Worm (Caenorhabditis elegans) whole organism, late embryonic: Measurements from ENCODE around the gene C15B12.8.

Experiments
- C08G9.2 ChIP-seq: sonication (generic microtip); optimal IDR thresholded peaks from 2 replicates; lab custom pipeline; 2016; ENCODE audit warnings: mild to moderate bottlenecking, missing genetic modification characterization, moderate library complexity, missing compliant biosample characterization
- C38D4.7 ChIP-seq: fragments of 200-800 bp; sonication (Bioruptor generic); optimal IDR thresholded peaks from 2 replicates; lab custom pipeline; 2018; ENCODE audit warnings: mild to moderate bottlenecking, missing genetic modification characterization, moderate library complexity, missing compliant biosample characterization
- F13H6.1 ChIP-seq: sonication (generic microtip); optimal IDR thresholded peaks from 2 replicates; lab custom pipeline; 2016; ENCODE audit warnings: missing genetic modification characterization, missing compliant biosample characterization
- K02D7.2 ChIP-seq: sonication (generic microtip); optimal IDR thresholded peaks from 2 replicates; lab custom pipeline; 2017; ENCODE audit warnings: mild to moderate bottlenecking, missing genetic modification characterization, missing compliant biosample characterization
- K09A11.1 ChIP-seq: sonication (generic microtip); optimal IDR thresholded peaks from 2 replicates; lab custom pipeline; 2017; ENCODE audit warnings: antibody characterized with exemption, mild to moderate bottlenecking, missing genetic modification characterization, missing compliant biosample characterization; ENCODE audit not compliant: insufficient read depth
- T23F11.4 ChIP-seq: fragments of 200-800 bp; sonication (Bioruptor generic); optimal IDR thresholded peaks from 2 replicates; lab custom pipeline; 2018; ENCODE audit warnings: mild to moderate bottlenecking, missing genetic modification characterization, missing compliant biosample characterization
- ahr-1 ChIP-seq: sonication (generic microtip); optimal IDR thresholded peaks from 2 replicates; lab custom pipeline; 2016; ENCODE audit warnings: missing genetic modification characterization, missing compliant biosample characterization
- ceh-14 ChIP-seq: sonication (generic microtip); optimal IDR thresholded peaks from 2 replicates; lab custom pipeline; 2016; ENCODE audit warnings: missing genotype, missing genetic modification characterization, missing compliant biosample characterization
- ceh-18 ChIP-seq: sonication (generic microtip); optimal IDR thresholded peaks from 2 replicates; lab custom pipeline; 2016; ENCODE audit warnings: missing genetic modification characterization, missing compliant biosample characterization
- ceh-2 ChIP-seq: sonication (generic microtip); optimal IDR thresholded peaks from 2 replicates; lab custom pipeline; 2016; ENCODE audit warnings: missing genotype, missing genetic modification characterization, missing compliant biosample characterization
- ceh-22 ChIP-seq: sonication (generic microtip); optimal IDR thresholded peaks from 2 replicates; lab custom pipeline; 2017; ENCODE audit warnings: missing biosample characterization, missing genetic modification characterization
- ceh-45 ChIP-seq: fragments of 200-800 bp; sonication (Bioruptor generic); IDR thresholded peaks from 2 replicates; pipeline ENCODE4 v1.3.6; 2022; ENCODE audit warnings: missing genetic modification reagents, missing genetic modification characterization, missing compliant biosample characterization
- ceh-48 ChIP-seq: sonication (generic microtip); optimal IDR thresholded peaks from 2 replicates; lab custom pipeline; 2016; ENCODE audit warnings: missing genetic modification characterization, inconsistent platforms, missing compliant biosample characterization
- che-1 ChIP-seq: sonication (generic microtip); optimal IDR thresholded peaks from 2 replicates; lab custom pipeline; 2016; ENCODE audit warnings: mild to moderate bottlenecking, missing genetic modification characterization, missing compliant biosample characterization
- dve-1 ChIP-seq: sonication (generic microtip); optimal IDR thresholded peaks from 2 replicates; lab custom pipeline; 2017; ENCODE audit warnings: antibody characterized with exemption, mild to moderate bottlenecking, missing genetic modification characterization, missing compliant biosample characterization
- elt-2 ChIP-seq: sonication (generic microtip); optimal IDR thresholded peaks from 2 replicates; lab custom pipeline; 2016; ENCODE audit warnings: missing genetic modification reagents, missing genetic modification characterization, missing compliant biosample characterization
- elt-4 ChIP-seq: sonication (generic microtip); optimal IDR thresholded peaks from 2 replicates; lab custom pipeline; 2016; ENCODE audit warnings: missing genetic modification characterization, missing compliant biosample characterization
- fkh-10 ChIP-seq: fragments of 150-350 bp; optimal IDR thresholded peaks from 2 replicates; lab custom pipeline; 2014; ENCODE audit warnings: missing biosample characterization, missing genetic modification reagents, missing genetic modification characterization
- hlh-30 ChIP-seq: sonication (generic microtip); optimal IDR thresholded peaks from 2 replicates; lab custom pipeline; 2017; ENCODE audit warnings: antibody characterized with exemption, missing genetic modification characterization, missing compliant biosample characterization; ENCODE audit not compliant: insufficient read depth
- lin-11 ChIP-seq: fragments of 200-800 bp; sonication (Bioruptor generic); optimal IDR thresholded peaks from 2 replicates; lab custom pipeline; 2018; ENCODE audit warnings: mild to moderate bottlenecking, missing genetic modification characterization, missing compliant biosample characterization
- madf-2 ChIP-seq: sonication (generic microtip); optimal IDR thresholded peaks from 2 replicates; lab custom pipeline; 2017; ENCODE audit warnings: missing genetic modification characterization, missing compliant biosample characterization
- nhr-11 ChIP-seq: fragments of 150-350 bp; optimal IDR thresholded peaks from 2 replicates; lab custom pipeline; 2014; ENCODE audit warnings: missing biosample characterization, missing genetic modification characterization
- nhr-232 ChIP-seq: sonication (generic microtip); optimal IDR thresholded peaks from 2 replicates; lab custom pipeline; 2016; ENCODE audit warnings: missing genetic modification characterization, missing compliant biosample characterization
- npax-4 ChIP-seq: sonication (generic microtip); optimal IDR thresholded peaks from 2 replicates; lab custom pipeline; 2016; ENCODE audit warnings: missing genetic modification characterization, missing compliant biosample characterization
- odd-2 ChIP-seq: sonication (generic microtip); optimal IDR thresholded peaks from 2 replicates; lab custom pipeline; 2017; ENCODE audit warnings: antibody characterized with exemption, mild to moderate bottlenecking, missing genetic modification characterization, missing compliant biosample characterization
- pax-1 ChIP-seq: fragments of 150-350 bp; optimal IDR thresholded peaks from 2 replicates; lab custom pipeline; 2014; ENCODE audit warnings: missing biosample characterization, missing genetic modification characterization
- pha-2 ChIP-seq: sonication (generic microtip); optimal IDR thresholded peaks from 2 replicates; lab custom pipeline; 2017; ENCODE audit warnings: mild to moderate bottlenecking, missing genetic modification characterization, missing compliant biosample characterization
- pha-4 ChIP-seq: fragments of 150-350 bp; optimal IDR thresholded peaks from 2 replicates; lab custom pipeline; 2018; ENCODE audit warnings: missing biosample characterization, missing genetic modification reagents, missing genetic modification characterization
- pqm-1 ChIP-seq: sonication (generic microtip); optimal IDR thresholded peaks from 2 replicates; lab custom pipeline; 2016; ENCODE audit warnings: missing genetic modification characterization, missing compliant biosample characterization
- ref-2 ChIP-seq: sonication (generic microtip); optimal IDR thresholded peaks from 2 replicates; lab custom pipeline; 2016; ENCODE audit warnings: missing genetic modification characterization, missing compliant biosample characterization
- sox-2 ChIP-seq: fragments of 200-800 bp; sonication (Bioruptor generic); IDR thresholded peaks from 2 replicates; pipeline ENCODE4 v1.3.6; 2022; ENCODE audit warnings: missing genetic modification reagents, missing genetic modification characterization, missing compliant biosample characterization
- sox-4 ChIP-seq: sonication (generic microtip); optimal IDR thresholded peaks from 2 replicates; lab custom pipeline; 2017; ENCODE audit warnings: mild to moderate bottlenecking, missing genetic modification characterization, inconsistent platforms, missing compliant biosample characterization
- syd-9 ChIP-seq: sonication (generic microtip); optimal IDR thresholded peaks from 2 replicates; lab custom pipeline; 2016; ENCODE audit warnings: mild to moderate bottlenecking, missing genetic modification characterization, moderate library complexity, missing compliant biosample characterization
- tbx-2 ChIP-seq: sonication (generic microtip); optimal IDR thresholded peaks from 2 replicates; lab custom pipeline; 2016; ENCODE audit warnings: missing genetic modification characterization, missing compliant biosample characterization
- tbx-7 ChIP-seq: sonication (generic microtip); optimal IDR thresholded peaks from 2 replicates; lab custom pipeline; 2016; ENCODE audit warnings: missing genotype, missing genetic modification characterization, missing compliant biosample characterization
- ttx-3 ChIP-seq: sonication (generic microtip); optimal IDR thresholded peaks from 2 replicates; lab custom pipeline; 2016; ENCODE audit warnings: missing genetic modification reagents, missing genetic modification characterization, missing compliant biosample characterization
- unc-3 ChIP-seq, 2 experiments: fragments of 200-800 bp in 1 of 2; sonication (Bioruptor generic) in 1 of 2; sonication (generic microtip) in 1 of 2; conservative IDR thresholded peaks in 1 of 2; optimal IDR thresholded peaks in 1 of 2; 2 replicates each; pipeline versions ENCODE4 v1.3.6 to Lab custom; 2016 to 2022; ENCODE audit warnings: missing compliant biosample characterization in 2 of 2, missing genetic modification characterization in 2 of 2, missing genetic modification reagents in 1 of 2
- unc-42 ChIP-seq: sonication (generic microtip); optimal IDR thresholded peaks from 2 replicates; lab custom pipeline; 2016; ENCODE audit warnings: missing genotype, missing genetic modification characterization, missing compliant biosample characterization
- unc-55 ChIP-seq: sonication (generic microtip); optimal IDR thresholded peaks from 2 replicates; lab custom pipeline; 2017; ENCODE audit warnings: missing biosample characterization, missing genetic modification reagents, missing genetic modification characterization

Gene C15B12.8

DNA sequence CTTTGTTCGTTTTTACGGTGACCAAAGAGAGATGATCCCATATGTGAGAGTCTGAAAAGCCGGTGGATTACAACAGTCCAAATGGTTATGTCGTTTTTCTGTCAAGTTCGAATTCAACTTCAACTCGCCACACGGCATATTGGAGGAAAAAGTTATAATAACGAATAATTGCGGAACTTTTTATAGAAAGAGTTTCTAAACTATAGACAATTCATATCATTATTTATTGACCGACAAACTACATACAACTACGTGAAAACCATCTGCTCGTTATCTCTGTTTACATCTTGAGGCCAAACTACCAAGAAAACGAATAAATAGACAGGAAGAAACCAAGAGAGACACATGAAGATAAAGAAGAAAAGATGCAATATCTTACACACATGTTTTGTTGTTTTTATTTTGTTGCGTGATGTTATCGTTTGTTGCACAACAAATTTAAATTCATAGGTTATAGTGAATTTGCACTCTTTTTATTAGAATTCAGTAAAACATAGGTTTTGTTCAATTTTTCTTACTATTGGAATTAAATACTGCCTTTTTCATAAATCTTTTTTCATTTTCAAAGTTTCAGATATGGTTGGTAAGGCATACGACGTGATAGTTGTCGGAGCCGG is at the start of gene C15B12.8, which contains the start of gene C15B12.4:
Gene C15B12.8 (plus strand): TSS at position 567 of the 617 bp plus-strand sequence.
Gene C15B12.4 (minus strand): TSS at position 51 of the 617 bp plus-strand sequence.
- TF ChIP-seq ceh-22 (tag; lab: Kevin White, UChicago) = no peak
- TF ChIP-seq elt-2 = peak; percentile 54
- TF ChIP-seq C38D4.7 (GFP tag; lab: Kevin White, UChicago) = no peak

DNA sequence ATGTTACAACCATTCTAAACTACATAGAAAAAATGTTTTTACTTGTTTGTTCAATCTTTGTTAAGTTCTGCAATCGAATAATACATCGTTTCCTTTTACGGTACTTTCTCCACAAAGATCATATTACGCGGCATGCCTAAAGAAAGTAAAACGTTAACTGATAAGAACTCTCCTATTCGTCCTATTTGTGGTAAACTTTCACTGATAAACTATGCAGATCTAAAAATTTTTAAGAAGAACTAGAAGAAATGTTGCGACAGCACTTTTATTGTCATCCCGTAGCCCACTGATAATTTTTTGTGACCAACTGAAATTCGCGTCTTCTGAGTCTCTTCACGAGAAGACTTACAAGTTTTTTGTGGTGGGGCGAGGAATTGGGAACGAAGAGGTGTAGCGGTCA is 46.9 kb upstream of the C15B12.8 start:
- TF ChIP-seq sox-4 (tag; lab: Kevin White, UChicago) (no peak), dve-1 (no peak), elt-2 (no peak), pax-1 (no peak), madf-2 (tag; lab: Kevin White, UChicago) (no peak), fkh-10 (GFP tag; lab: Kevin White, UChicago) (no peak), che-1 (tag; lab: Kevin White, UChicago) (no peak), C38D4.7 (GFP tag; lab: Kevin White, UChicago) (no peak), nhr-11 (no peak), odd-2 (tag; lab: Kevin White, UChicago) (no peak), unc-42 (tag; lab: Kevin White, UChicago) (no peak), F13H6.1 (no peak)

DNA sequence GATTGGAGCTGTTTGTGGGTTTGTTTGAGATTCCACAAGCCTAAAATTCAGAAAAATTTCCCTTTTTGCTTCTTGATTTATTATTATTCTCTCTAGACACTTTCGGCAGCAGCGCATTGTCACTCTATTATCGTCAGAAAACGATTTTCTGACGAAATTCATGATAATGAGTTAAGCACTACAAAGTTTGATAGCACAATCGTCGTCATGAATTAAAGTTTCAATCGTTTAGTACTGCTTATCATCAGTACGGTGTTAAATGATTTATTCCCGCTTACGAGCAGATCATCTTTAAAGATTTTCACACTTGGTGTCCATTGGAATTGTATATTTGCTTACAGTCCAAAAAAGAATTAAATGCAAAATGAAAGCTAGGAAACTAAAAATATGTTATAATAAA is 44.5 kb upstream of the C15B12.8 start:
- TF ChIP-seq unc-55 (GFP tag; lab: Kevin White, UChicago) = no peak
- TF ChIP-seq pha-2 (tag; lab: Kevin White, UChicago) = no peak
- no peak for TF ChIP-seq syd-9
- TF ChIP-seq lin-11 = no peak
- TF ChIP-seq pha-4 (tag; lab: Kevin White, UChicago) = no peak
- no peak for TF ChIP-seq madf-2 (tag; lab: Kevin White, UChicago)
- no peak for TF ChIP-seq ceh-18 (tag; lab: Kevin White, UChicago)
- TF ChIP-seq tbx-2 (tag; lab: Kevin White, UChicago) = no peak
- no peak for TF ChIP-seq ahr-1 (tag; lab: Kevin White, UChicago)
- no peak for TF ChIP-seq tbx-7
- no peak for TF ChIP-seq hlh-30 (tag; lab: Kevin White, UChicago)
- TF ChIP-seq C08G9.2 (tag; lab: Kevin White, UChicago) = no peak
- no peak for TF ChIP-seq ref-2 (tag; lab: Kevin White, UChicago)
- no peak for TF ChIP-seq elt-2
- no peak for TF ChIP-seq K09A11.1
- TF ChIP-seq ceh-14 (tag; lab: Kevin White, UChicago) = no peak
- no peak for TF ChIP-seq nhr-232 (tag; lab: Kevin White, UChicago)
- no peak for TF ChIP-seq F13H6.1
- no peak for TF ChIP-seq sox-2 (GFP tag; lab: Robert Waterston, UW)

DNA sequence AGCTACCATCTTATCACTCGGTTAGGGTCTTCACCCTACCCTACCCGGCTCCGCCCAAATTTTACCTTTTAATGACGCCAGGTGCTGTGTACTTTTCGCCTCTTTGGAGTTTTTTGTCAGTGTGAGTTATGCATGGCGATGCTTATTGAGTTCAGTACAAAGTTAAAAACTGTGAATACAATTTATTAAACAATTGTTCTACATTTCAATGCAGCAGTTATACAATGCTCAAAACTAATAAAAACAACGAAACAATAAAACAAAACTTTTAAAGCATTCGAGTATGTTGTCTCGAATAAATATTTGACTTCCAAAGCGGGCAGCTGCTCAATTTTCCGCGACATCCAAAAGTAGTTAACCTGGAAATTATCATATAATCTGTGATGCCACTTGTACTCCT is 43.6 kb upstream of the C15B12.8 start, which contains the start of gene ctsa-2:
Gene ctsa-2 (minus strand): TSS at position 101 of the 400 bp plus-strand sequence.
- no peak for TF ChIP-seq T23F11.4
- no peak for TF ChIP-seq odd-2 (tag; lab: Kevin White, UChicago)
- no peak for TF ChIP-seq hlh-30 (tag; lab: Kevin White, UChicago)
- TF ChIP-seq ceh-2 (tag; lab: Kevin White, UChicago) = no peak
- no peak for TF ChIP-seq madf-2 (tag; lab: Kevin White, UChicago)
- no peak for TF ChIP-seq sox-2 (GFP tag; lab: Robert Waterston, UW)

DNA sequence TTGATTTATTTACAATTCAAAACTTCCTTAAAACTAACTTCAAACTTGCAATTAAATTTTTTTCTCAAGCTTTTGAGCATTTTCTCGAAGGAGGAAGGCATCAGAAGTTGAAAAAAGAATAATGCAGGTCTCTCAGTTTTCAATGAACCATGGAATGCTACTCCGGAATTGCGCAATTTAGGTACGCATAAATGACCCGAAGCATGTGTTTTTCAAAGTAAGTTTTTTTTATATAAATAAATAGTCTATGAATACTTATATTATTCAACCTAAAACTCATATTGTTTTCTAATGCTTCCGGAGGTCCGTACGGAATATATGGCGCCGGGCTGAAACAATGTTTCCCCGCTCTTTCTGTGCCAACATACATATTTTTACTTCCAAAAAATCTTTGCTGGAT is 40.4 kb upstream of the C15B12.8 start, which contains the start of gene K10C2.2:
Gene K10C2.2 (minus strand): TSS at position 101 of the 400 bp plus-strand sequence.
- no peak for TF ChIP-seq odd-2 (tag; lab: Kevin White, UChicago)
- TF ChIP-seq dve-1 = no peak
- no peak for TF ChIP-seq che-1 (tag; lab: Kevin White, UChicago)
- no peak for TF ChIP-seq npax-4 (tag; lab: Kevin White, UChicago)
- no peak for TF ChIP-seq ttx-3 (tag; lab: Kevin White, UChicago)
- no peak for TF ChIP-seq ceh-48 (tag; lab: Kevin White, UChicago)
- no peak for TF ChIP-seq ceh-22 (tag; lab: Kevin White, UChicago)
- TF ChIP-seq syd-9 = no peak
- TF ChIP-seq K02D7.2 (tag; lab: Kevin White, UChicago) = no peak
- TF ChIP-seq unc-3 (GFP tag; conservative IDR thresholded peaks at IDR 0.05; lab: Robert Waterston, UW) = no peak
- TF ChIP-seq unc-3 (tag; optimal IDR thresholded peaks at IDR 0.05; lab: Kevin White, UChicago) = no peak
- no peak for TF ChIP-seq elt-4 (tag; lab: Kevin White, UChicago)
- no peak for TF ChIP-seq lin-11
- no peak for TF ChIP-seq unc-42 (tag; lab: Kevin White, UChicago)
- no peak for TF ChIP-seq elt-2
- TF ChIP-seq F13H6.1 = no peak
- no peak for TF ChIP-seq pqm-1 (tag; lab: Kevin White, UChicago)
- TF ChIP-seq pax-1 = no peak
- no peak for TF ChIP-seq ceh-45
